Worm (Caenorhabditis elegans): ENCODE data around the gene C05D11.1.

Gene C05D11.1

DNA sequence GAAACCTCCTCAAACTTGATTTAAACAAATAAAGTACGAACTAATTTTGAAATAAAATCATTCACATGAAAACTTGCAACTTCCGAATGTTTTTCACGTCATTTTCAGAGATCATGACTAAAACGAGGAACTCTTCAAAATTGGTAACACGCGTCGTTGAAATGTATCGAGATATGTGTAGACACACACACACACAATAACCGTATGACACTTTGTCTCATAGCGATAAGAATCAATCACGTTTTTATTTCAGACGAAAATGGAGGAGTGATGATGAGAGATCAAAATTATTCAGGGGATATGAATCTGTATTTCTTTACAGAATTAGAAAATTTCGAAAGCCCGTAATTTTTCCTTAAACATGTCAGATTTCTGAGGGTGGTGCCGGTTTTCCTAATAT lies 13.7 kb upstream of the C05D11.1 start:
- TF ChIP-seq nfyb-1 (GFP tag; IDR thresholded peaks at IDR 0.05) (no peak), attf-5 (GFP tag; optimal IDR thresholded peaks at IDR 0.05) (peak; percentile 6), cebp-1 (GFP tag; IDR thresholded peaks at IDR 0.05) (no peak), cebp-1 (tag; optimal IDR thresholded peaks at IDR 0.05) (peak; percentile 35), nhr-80 (tag; optimal IDR thresholded peaks at IDR 0.05) (peak; percentile 20), snpc-1.1 (tag; optimal IDR thresholded peaks at IDR 0.05; ENCODE audit: insufficient read depth) (no peak), atf-7 (tag; optimal IDR thresholded peaks at IDR 0.05) (peak; percentile 17)

DNA sequence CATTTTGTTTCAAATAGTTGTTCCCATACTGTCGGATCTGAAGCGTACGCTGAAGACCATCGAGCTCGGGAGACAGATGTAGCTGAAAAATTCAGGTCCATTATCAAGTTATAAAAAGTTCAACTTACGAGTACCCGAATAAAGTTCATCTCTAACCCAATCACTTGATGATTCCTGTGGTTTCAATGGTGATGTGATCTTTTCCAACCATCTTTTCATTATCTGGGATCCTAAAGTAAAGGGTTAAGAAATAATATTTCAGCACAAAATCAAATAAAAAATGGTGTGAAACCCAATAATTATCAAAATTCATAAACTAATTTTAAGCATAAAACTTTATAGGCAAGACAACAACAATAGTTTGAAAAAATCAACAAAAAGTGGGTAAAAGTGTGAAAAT lies 9.2 kb upstream of the C05D11.1 start, which contains the start of gene C05D11.8:
Gene C05D11.8, minus strand, starts transcription at position 101 of the 400 bp plus-strand sequence.
- TF ChIP-seq let-607 (tag; optimal IDR thresholded peaks at IDR 0.05) (no peak), efl-1 (GFP tag; optimal IDR thresholded peaks at IDR 0.05) (no peak), dpff-1 (tag; optimal IDR thresholded peaks at IDR 0.05) (no peak), bed-1 (GFP tag; IDR thresholded peaks at IDR 0.05) (no peak), attf-5 (GFP tag; optimal IDR thresholded peaks at IDR 0.05) (no peak), B0035.1 (tag; optimal IDR thresholded peaks at IDR 0.05) (no peak), egl-18 (GFP tag; IDR thresholded peaks at IDR 0.05) (no peak), attf-3 (GFP tag; conservative IDR thresholded peaks at IDR 0.05) (no peak), ztf-18 (tag; optimal IDR thresholded peaks at IDR 0.05) (no peak), snpc-4 (GFP tag; optimal IDR thresholded peaks at IDR 0.05) (no peak), snpc-4 (tag; optimal IDR thresholded peaks at IDR 0.05) (no peak), lin-54 (GFP tag; optimal IDR thresholded peaks at IDR 0.05) (no peak), ztf-22 (GFP tag; optimal IDR thresholded peaks at IDR 0.05) (no peak), F10E7.11 (tag; optimal IDR thresholded peaks at IDR 0.05) (no peak), nhr-90 (tag; optimal IDR thresholded peaks at IDR 0.05) (no peak)

DNA sequence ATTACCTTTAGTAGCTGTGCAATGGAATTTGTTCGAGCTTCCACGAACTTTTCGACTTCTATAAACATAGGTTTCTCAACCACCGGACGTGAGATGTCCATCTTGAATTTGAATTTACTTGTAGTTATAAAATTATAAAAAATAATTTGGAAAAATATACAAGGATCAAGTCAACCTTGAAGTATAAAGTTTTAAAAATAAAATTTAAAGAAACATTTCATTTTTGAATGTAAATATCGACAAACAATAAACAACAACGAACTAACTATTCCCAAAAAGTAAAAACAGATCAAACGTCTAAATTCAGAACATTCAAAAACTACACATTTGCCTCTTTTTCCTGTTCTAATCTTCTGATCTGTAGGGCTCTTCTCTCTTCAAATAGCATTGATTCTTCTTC lies 5.6 kb upstream of the C05D11.1 start, which contains the start of gene popl-1:
Gene popl-1, minus strand, starts transcription at position 101 of the 400 bp plus-strand sequence.
- no peak for TF ChIP-seq lsy-27 (tag; optimal IDR thresholded peaks at IDR 0.05; ENCODE audit: borderline replicate concordance, insufficient read depth)
- no peak for TF ChIP-seq repo-1 (tag; optimal IDR thresholded peaks at IDR 0.05)
- no peak for TF ChIP-seq F52B5.7 (tag; optimal IDR thresholded peaks at IDR 0.05)
- TF ChIP-seq snpc-1.1 (tag; optimal IDR thresholded peaks at IDR 0.05; ENCODE audit: insufficient read depth) = no peak
- no peak for TF ChIP-seq ZK185.1 (tag; optimal IDR thresholded peaks at IDR 0.05; ENCODE audit: poor library complexity, severe bottlenecking)
- no peak for TF ChIP-seq hlh-26 (GFP tag; conservative IDR thresholded peaks at IDR 0.05)
- no peak for TF ChIP-seq sptf-2 (GFP tag; optimal IDR thresholded peaks at IDR 0.05)
- no peak for TF ChIP-seq akir-1 (GFP tag; optimal IDR thresholded peaks at IDR 0.05)
- no peak for TF ChIP-seq aptf-3 (GFP tag; IDR thresholded peaks at IDR 0.05)
- TF ChIP-seq hmg-1.2 (GFP tag; IDR thresholded peaks at IDR 0.05) = no peak
- no peak for TF ChIP-seq F22D6.2 (tag; optimal IDR thresholded peaks at IDR 0.05)
- no peak for TF ChIP-seq tbp1 (GFP tag; optimal IDR thresholded peaks at IDR 0.05)
- no peak for TF ChIP-seq pbrm-1 (GFP tag; IDR thresholded peaks at IDR 0.05)
- TF ChIP-seq F10E7.11 (tag; optimal IDR thresholded peaks at IDR 0.05) = no peak
- TF ChIP-seq dpff-1 (tag; optimal IDR thresholded peaks at IDR 0.05) = no peak
- no peak for TF ChIP-seq tlf-1 (GFP tag; optimal IDR thresholded peaks at IDR 0.05)
- no peak for TF ChIP-seq T26A5.8 (tag; optimal IDR thresholded peaks at IDR 0.05)
- TF ChIP-seq pha-4 (tag; optimal IDR thresholded peaks at IDR 0.05) = no peak

All from whole organism, young adult.